Fruit fly (Drosophila melanogaster): ENCODE data around the gene CG11694.

The CG11694 gene

DNA sequence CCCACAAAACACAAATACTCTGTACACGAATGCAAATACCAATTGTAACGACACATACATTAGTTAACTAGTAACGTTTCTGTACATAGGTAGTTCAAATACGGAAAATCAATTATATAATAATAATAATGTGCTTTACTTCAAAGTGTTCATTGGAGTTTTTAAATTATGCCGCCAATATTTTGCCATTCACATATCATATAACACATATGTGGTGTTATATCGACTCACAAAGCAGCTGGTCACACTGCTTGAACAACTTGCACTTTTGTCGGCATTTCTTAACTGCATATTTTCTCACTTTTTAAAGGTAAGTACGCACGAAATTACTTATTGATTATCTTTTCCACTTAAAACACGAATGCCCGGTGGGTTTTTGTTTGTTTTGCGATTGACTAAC, 32.2 kb upstream of the CG11694 start, which contains the start of gene DppIII (continued):
- TF ChIP-seq CG8290 (GFP tag; optimal IDR thresholded peaks at IDR 0.05) (no peak), CG8290 (tag; optimal IDR thresholded peaks at IDR 0.05) (no peak), CG9932 (GFP tag; IDR thresholded peaks at IDR 0.05) (no peak), Dp (GFP tag; optimal IDR thresholded peaks at IDR 0.05) (peak; percentile 78), CG1603 (tag; optimal IDR thresholded peaks at IDR 0.05) (peak; percentile 1), CG18476 (GFP tag; optimal IDR thresholded peaks at IDR 0.05) (no peak), sqz (GFP tag; optimal IDR thresholded peaks at IDR 0.05) (no peak), D19A (tag; optimal IDR thresholded peaks at IDR 0.05) (no peak), CG12236 (GFP tag; optimal IDR thresholded peaks at IDR 0.05) (no peak), CG5180 (GFP tag; optimal IDR thresholded peaks at IDR 0.05) (no peak), Lhr (GFP tag; optimal IDR thresholded peaks at IDR 0.05) (no peak), inv (GFP tag; IDR thresholded peaks at IDR 0.05; ENCODE audit: partially characterized antibody) (no peak), chinmo (GFP tag; IDR thresholded peaks at IDR 0.05; ENCODE audit: partially characterized antibody) (0 out of 4 replicates have a peak, but pooled peaks have one; percentile 44), usp (GFP tag; optimal IDR thresholded peaks at IDR 0.05) (no peak), CG7357 (GFP tag; IDR thresholded peaks at IDR 0.05) (no peak), CG17912 (GFP tag; optimal IDR thresholded peaks at IDR 0.05) (no peak), pzg (GFP tag; optimal IDR thresholded peaks at IDR 0.05) (peak; percentile 55), CG9876 (GFP tag; optimal IDR thresholded peaks at IDR 0.05) (no peak), CG6254 (GFP tag; optimal IDR thresholded peaks at IDR 0.05) (no peak), mld (GFP tag; IDR thresholded peaks at IDR 0.05; ENCODE audit: partially characterized antibody) (no peak), MESR4 (GFP tag; optimal IDR thresholded peaks at IDR 0.05) (peak; percentile 41), Dbx (GFP tag; IDR thresholded peaks at IDR 0.05) (no peak), BEAF-32 (GFP tag; optimal IDR thresholded peaks at IDR 0.05) (peak; percentile 39), exex (tag; optimal IDR thresholded peaks at IDR 0.05) (no peak), repo (GFP tag; optimal IDR thresholded peaks at IDR 0.05) (no peak)

DNA sequence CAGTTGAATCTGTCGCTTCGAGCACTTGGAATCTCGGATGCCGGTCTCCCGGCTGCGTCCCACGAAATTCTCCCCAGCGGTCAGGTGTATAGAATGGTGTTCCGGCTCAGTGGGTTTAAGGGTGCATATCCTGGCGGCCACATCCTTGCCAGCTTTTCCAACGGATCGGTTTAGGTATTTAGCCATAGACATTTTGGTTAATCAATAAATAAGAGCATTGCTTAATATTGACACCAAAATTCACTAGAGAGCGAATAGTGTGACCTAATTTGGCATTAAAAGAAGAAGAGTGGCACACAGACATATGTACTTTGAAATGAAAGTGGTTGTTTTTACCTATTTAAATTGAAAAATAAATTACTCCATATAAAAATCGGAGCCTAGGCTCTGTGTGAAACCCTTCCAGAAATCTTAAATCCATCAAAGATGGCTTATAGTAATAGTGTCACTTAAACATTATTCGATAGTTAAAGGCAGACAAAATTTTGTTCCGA, 31.4 kb upstream of the CG11694 start, which contains the start of the genes PNKP and COX7AL:
Gene PNKP, minus strand, starts transcription at position 266 of the 494 bp plus-strand sequence.
Gene COX7AL, plus strand, starts transcription at position 419 of the 494 bp plus-strand sequence.
- TF ChIP-seq MESR4 (GFP tag; optimal IDR thresholded peaks at IDR 0.05) (peak; percentile 44), CG15479 (GFP tag; optimal IDR thresholded peaks at IDR 0.05) (no peak), BEAF-32 (GFP tag; optimal IDR thresholded peaks at IDR 0.05) (peak; percentile 33), CG6175 (GFP tag; IDR thresholded peaks at IDR 0.05) (no peak), Scr (GFP tag; IDR thresholded peaks at IDR 0.05; ENCODE audit: partially characterized antibody) (peak; percentile 46; the same call in 1 of the 2 replicates), CG9797 (GFP tag; optimal IDR thresholded peaks at IDR 0.05) (peak; percentile 21), onecut (GFP tag; IDR thresholded peaks at IDR 0.05) (peak; percentile 89), Antp (GFP tag; optimal IDR thresholded peaks at IDR 0.05) (no peak), CG1603 (tag; optimal IDR thresholded peaks at IDR 0.05) (peak; percentile 14), CG2129 (GFP tag; IDR thresholded peaks at IDR 0.05; ENCODE audit: partially characterized antibody) (no peak), row (GFP tag; IDR thresholded peaks at IDR 0.05) (peak; percentile 42; the same call in 2 of the 3 replicates), bbx (GFP tag; IDR thresholded peaks at IDR 0.05; ENCODE audit: partially characterized antibody) (no peak), knrl (GFP tag; IDR thresholded peaks at IDR 0.05; ENCODE audit: partially characterized antibody) (0 out of 3 replicates have a peak, but pooled peaks have one; percentile 27), CG17361 (GFP tag; IDR thresholded peaks at IDR 0.05) (no peak), D (optimal IDR thresholded peaks at IDR 0.05) (no peak), D (GFP tag; optimal IDR thresholded peaks at IDR 0.05) (no peak), Pdp1 (GFP tag; optimal IDR thresholded peaks at IDR 0.05) (peak in 1 of 2 experiments; percentile 20), Dp (GFP tag; optimal IDR thresholded peaks at IDR 0.05) (peak; percentile 58), CG4360 (GFP tag; IDR thresholded peaks at IDR 0.05) (no peak), CG17385 (GFP tag; optimal IDR thresholded peaks at IDR 0.05) (peak; percentile 92), pzg (GFP tag; optimal IDR thresholded peaks at IDR 0.05) (peak; percentile 37), gfzf (GFP tag; optimal IDR thresholded peaks at IDR 0.05) (peak; percentile 60), MBD-R2 (GFP tag; IDR thresholded peaks at IDR 0.05) (peak; percentile 73), HmgZ (tag; optimal IDR thresholded peaks at IDR 0.05) (peak; percentile 13), CG11560 (tag; IDR thresholded peaks at IDR 0.05) (no peak), CG3407 (GFP tag; optimal IDR thresholded peaks at IDR 0.05) (no peak), CG13287 (GFP tag; IDR thresholded peaks at IDR 0.05; ENCODE audit: partially characterized antibody) (0 out of 2 replicates have a peak, but pooled peaks have one; percentile 19), ci (GFP tag; IDR thresholded peaks at IDR 0.05) (no peak), Dref (GFP tag; IDR thresholded peaks at IDR 0.05) (peak; percentile 32; the same call in 1 of the 2 replicates)

Data from whole organism, embryonic.